Fruit fly (Drosophila melanogaster) Kc167 (cell line): ENCODE measurements around the gene CG42266.

Experiments
- Myc ChIP-seq: fragments of >200 bp; optimal IDR thresholded peaks from 2 replicates; lab custom pipeline; 2017; ENCODE audit warnings: missing external identifiers
- Sin3A ChIP-seq: fragments of >200 bp; optimal IDR thresholded peaks from 2 replicates; lab custom pipeline; 2018; ENCODE audit warnings: missing external identifiers
- h ChIP-seq: fragments of >200 bp; optimal IDR thresholded peaks from 3 replicates; lab custom pipeline; 2018; ENCODE audit warnings: missing external identifiers
- insv ChIP-seq: fragments of >200 bp; optimal IDR thresholded peaks from 3 replicates; lab custom pipeline; 2018; ENCODE audit warnings: missing external identifiers
- psq ChIP-seq: fragments of >200 bp; optimal IDR thresholded peaks from 2 replicates; lab custom pipeline; 2017; ENCODE audit warnings: missing external identifiers
- ttk ChIP-seq: sonication (Bioruptor generic); optimal IDR thresholded peaks from 2 replicates; lab custom pipeline; 2017; ENCODE audit warnings: missing external identifiers

Gene CG42266

dm6 chr2L:16317777-16318610 lies 22.2 kb downstream of the CG42266 start:
- no peak for TF ChIP-seq Sin3A (lab: Kevin White, UChicago)
- TF ChIP-seq psq = no peak
- TF ChIP-seq ttk (lab: Kevin White, UChicago) = no peak
- no peak for TF ChIP-seq Myc (lab: Kevin White, UChicago)
- no peak for TF ChIP-seq insv (lab: Kevin White, UChicago)
- TF ChIP-seq h = no peak

dm6 chr2L:16317131-16317530 lies 23.0 kb downstream of the CG42266 start:
- TF ChIP-seq Sin3A (lab: Kevin White, UChicago) (no peak), ttk (lab: Kevin White, UChicago) (no peak), psq (no peak), Myc (lab: Kevin White, UChicago) (no peak), insv (lab: Kevin White, UChicago) (no peak), h (no peak)

DNA sequence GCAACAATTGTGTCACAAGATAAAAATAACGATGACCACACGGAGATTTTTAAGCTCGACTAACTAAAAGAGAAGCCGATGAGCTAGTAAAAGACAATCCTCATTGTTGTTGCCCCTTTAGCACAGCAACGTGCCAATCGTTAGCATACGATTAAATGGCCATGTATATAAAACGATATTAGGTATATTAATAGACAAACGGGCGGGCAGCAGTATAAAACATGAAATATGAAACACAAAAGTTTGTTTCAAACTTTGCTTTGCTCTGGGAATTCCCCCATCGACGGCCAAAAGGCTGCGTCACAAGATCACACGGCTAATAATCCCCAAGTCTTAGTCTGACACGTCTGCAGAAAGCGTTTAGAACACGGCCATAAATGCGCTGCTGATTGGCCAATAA lies 23.8 kb downstream of the CG42266 start:
- TF ChIP-seq ttk (lab: Kevin White, UChicago) (no peak), Sin3A (lab: Kevin White, UChicago) (no peak), Myc (lab: Kevin White, UChicago) (no peak), insv (lab: Kevin White, UChicago) (no peak), psq (no peak), h (no peak)

DNA sequence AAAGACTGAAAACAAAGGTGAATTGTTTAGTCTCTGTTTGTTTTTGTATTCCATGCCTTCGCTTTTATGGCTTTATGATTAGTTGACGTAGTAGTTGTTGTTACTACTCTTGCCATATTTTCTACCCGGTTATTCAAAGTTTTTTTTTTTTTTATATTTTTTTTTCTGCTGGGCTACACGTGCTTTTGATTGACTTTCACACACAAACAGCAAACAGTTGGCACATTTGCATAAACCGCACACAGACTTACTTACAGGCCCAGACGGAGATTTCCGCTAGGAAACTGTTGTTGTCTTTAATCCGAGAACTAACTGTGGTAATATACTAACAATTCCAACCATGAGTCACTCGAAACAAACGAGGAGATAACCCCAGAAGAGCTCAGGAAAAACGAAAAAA lies 24.3 kb downstream of the CG42266 start:
- TF ChIP-seq h (no peak), ttk (lab: Kevin White, UChicago) (no peak), insv (lab: Kevin White, UChicago) (no peak), Sin3A (lab: Kevin White, UChicago) (no peak), psq (no peak), Myc (lab: Kevin White, UChicago) (no peak)

DNA sequence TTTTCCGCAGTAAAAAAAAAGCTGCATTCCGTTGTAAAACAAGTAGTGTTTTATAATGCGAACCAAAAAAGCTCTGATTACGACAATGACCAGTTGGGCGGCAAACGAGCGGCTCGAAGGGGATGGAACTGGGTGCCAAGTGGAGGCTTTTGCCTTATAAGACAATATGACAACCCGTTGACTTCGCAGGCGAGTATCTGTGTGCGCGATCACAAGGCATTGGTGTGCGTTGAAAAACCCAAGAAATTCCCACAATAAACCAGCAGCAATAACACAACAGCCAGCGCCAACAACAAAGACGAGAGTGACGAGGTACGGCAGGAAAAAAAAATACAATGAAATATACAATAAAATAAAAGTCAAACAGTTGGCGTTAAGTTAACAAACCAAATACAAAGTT lies 25.1 kb downstream of the CG42266 start:
- no peak for TF ChIP-seq h
- TF ChIP-seq insv (lab: Kevin White, UChicago) = no peak
- TF ChIP-seq Sin3A (lab: Kevin White, UChicago) = no peak
- no peak for TF ChIP-seq Myc (lab: Kevin White, UChicago)
- TF ChIP-seq psq = no peak
- TF ChIP-seq ttk (lab: Kevin White, UChicago) = no peak

dm6 chr2L:16310648-16311047 lies 29.5 kb downstream of the CG42266 start, which contains the start of the genes cni and fzy:
cni (minus strand) TSS chr2L:16310726.
fzy (plus strand) TSS chr2L:16310956.
- TF ChIP-seq Myc (lab: Kevin White, UChicago) (no peak), ttk (lab: Kevin White, UChicago) (no peak), Sin3A (lab: Kevin White, UChicago) (no peak), insv (lab: Kevin White, UChicago) (no peak), h (no peak), psq (no peak)

- TF ChIP-seq insv (lab: Kevin White, UChicago) (no peak), Myc (lab: Kevin White, UChicago) (no peak), Sin3A (lab: Kevin White, UChicago) (no peak), h (no peak), psq (no peak), ttk (lab: Kevin White, UChicago) (no peak)
Observed at dm6 chr2L:16307026-16307703, 33.0 kb downstream of the CG42266 start, which contains the start of the genes CG5861 and Syx5. CG5861 (minus strand) TSS chr2L:16307298. Syx5 (plus strand) TSS chr2L:16307346.

DNA sequence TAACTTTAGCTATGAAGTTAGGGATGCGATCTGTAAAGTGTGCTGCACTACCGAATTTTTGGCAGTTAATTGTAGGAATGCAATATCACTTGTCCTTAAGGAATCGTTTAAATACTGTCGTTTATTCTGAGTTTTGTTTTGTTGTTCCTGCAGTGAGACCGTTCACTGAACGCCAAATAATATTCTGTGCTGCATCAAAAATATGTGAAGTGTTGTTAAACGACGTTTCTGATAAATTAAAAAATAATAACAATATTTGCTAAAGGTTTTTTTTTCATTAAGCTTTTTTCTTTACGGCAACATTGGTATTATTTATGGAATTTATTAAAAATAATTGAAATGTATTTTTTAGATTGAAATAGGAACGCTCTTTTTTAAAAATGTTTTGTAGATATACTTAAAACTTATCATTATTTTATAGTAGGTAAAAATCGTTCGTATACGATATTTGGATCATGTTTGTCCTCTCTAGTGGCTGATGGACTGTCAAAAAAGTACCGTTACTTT lies 37.3 kb downstream of the CG42266 start, which contains the start of gene GMF:
Gene GMF, minus strand, starts transcription at position 182 of the 507 bp plus-strand sequence.
- no peak for TF ChIP-seq psq
- TF ChIP-seq Myc (lab: Kevin White, UChicago) = no peak
- TF ChIP-seq insv (lab: Kevin White, UChicago) = no peak
- TF ChIP-seq h = no peak
- no peak for TF ChIP-seq Sin3A (lab: Kevin White, UChicago)
- no peak for TF ChIP-seq ttk (lab: Kevin White, UChicago)

dm6 chr2L:16299466-16300311 lies 40.5 kb downstream of the CG42266 start, which contains the start of the genes heix and CG17328:
heix (minus strand) TSS chr2L:16299858.
CG17328 (plus strand) TSS chr2L:16299943.
- TF ChIP-seq Myc (lab: Kevin White, UChicago) (no peak), psq (no peak), Sin3A (lab: Kevin White, UChicago) (no peak), insv (lab: Kevin White, UChicago) (no peak), ttk (lab: Kevin White, UChicago) (no peak), h (no peak)

DNA sequence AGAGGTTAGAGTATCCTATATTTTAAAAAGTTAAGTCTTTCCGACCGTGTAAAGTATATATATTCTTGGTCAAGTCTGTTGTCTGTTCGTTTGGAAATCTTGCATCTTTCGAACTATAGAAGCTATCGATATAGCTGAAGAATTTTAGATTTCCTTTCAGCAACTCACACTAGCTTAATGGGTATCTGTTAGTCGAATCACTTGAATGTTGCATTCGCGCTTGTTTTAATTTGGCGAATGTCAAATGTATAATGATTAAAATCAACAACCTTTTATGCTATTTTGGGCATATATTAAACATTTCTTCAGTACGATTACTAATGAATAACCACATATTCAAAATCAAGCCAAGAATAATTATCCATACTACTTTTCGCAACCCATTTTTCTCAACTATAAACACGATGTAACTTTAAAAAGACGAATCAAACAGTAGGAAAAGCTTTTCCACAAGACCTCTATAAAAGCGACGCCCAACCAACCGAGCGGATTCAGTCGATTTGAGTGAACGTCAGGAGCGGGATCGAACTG lies 46.4 kb downstream of the CG42266 start, which contains the start of gene Cyp303a1:
Gene Cyp303a1, plus strand, starts transcription at position 481 of the 531 bp plus-strand sequence.
- no peak for TF ChIP-seq Sin3A (lab: Kevin White, UChicago)
- no peak for TF ChIP-seq Myc (lab: Kevin White, UChicago)
- no peak for TF ChIP-seq psq
- no peak for TF ChIP-seq insv (lab: Kevin White, UChicago)
- TF ChIP-seq ttk (lab: Kevin White, UChicago) = no peak
- TF ChIP-seq h = no peak
